Worm (Caenorhabditis elegans): ENCODE data around the gene ttll-5.

- no peak for TF ChIP-seq Y48G9A.11 (GFP tag; IDR thresholded peaks at IDR 0.05)
- no peak for TF ChIP-seq egl-27 (tag; optimal IDR thresholded peaks at IDR 0.05)
- no peak for TF ChIP-seq nhr-102 (tag; optimal IDR thresholded peaks at IDR 0.05)
- no peak for TF ChIP-seq aha-1 (tag)
- TF ChIP-seq mdl-1 (tag; optimal IDR thresholded peaks at IDR 0.05), result no peak
- no peak for TF ChIP-seq lin-39 (tag; optimal IDR thresholded peaks at IDR 0.05)
- TF ChIP-seq ceh-62 (tag; optimal IDR thresholded peaks at IDR 0.05), result no peak
- no peak for TF ChIP-seq F37D6.2 (tag; optimal IDR thresholded peaks at IDR 0.05)
- TF ChIP-seq nhr-76 (tag; optimal IDR thresholded peaks at IDR 0.05), result no peak
Measured at ce11 chrV:11474399-11474798, 34.5 kb upstream of the ttll-5 start, which contains the start of gene nas-22.
